Worm (Caenorhabditis elegans) whole organism, L4 larva: ENCODE measurements around the gene T03F6.9.
A peak's percentile ranks its signal among the peaks of the same experiment; 100 is the strongest.

Experiments
- F10B5.3 ChIP-seq: sonication (generic microtip); optimal IDR thresholded peaks from 2 replicates; lab custom pipeline; 2016; ENCODE audit warnings: mild to moderate bottlenecking, missing genetic modification characterization, missing compliant biosample characterization
- F26F4.8 ChIP-seq: fragments of 200-800 bp; sonication (Bioruptor generic); conservative IDR thresholded peaks from 2 replicates; pipeline ENCODE4 v1.3.6; 2022; ENCODE audit warnings: missing genetic modification characterization, missing compliant biosample characterization
- T20F7.1 ChIP-seq: fragments of 200-800 bp; sonication (Bioruptor generic); optimal IDR thresholded peaks from 2 replicates; lab custom pipeline; 2018; ENCODE audit warnings: mild to moderate bottlenecking, missing genetic modification characterization, missing compliant biosample characterization
- Y105C5A.15 ChIP-seq: fragments of 200-800 bp; sonication (Bioruptor generic); IDR thresholded peaks from 2 replicates; pipeline ENCODE4 v1.3.6; 2022; ENCODE audit warnings: missing genetic modification characterization, missing compliant biosample characterization
- Y5F2A.4 ChIP-seq: fragments of 200-800 bp; sonication (Bioruptor generic); optimal IDR thresholded peaks from 2 replicates; lab custom pipeline; 2018; ENCODE audit warnings: mild to moderate bottlenecking, missing genetic modification characterization, missing compliant biosample characterization
- Y75B8A.6 ChIP-seq: fragments of 200-800 bp; sonication (Bioruptor generic); IDR thresholded peaks from 2 replicates; pipeline ENCODE4 v1.3.6; 2022; ENCODE audit warnings: missing genetic modification reagents, missing genetic modification characterization, missing compliant biosample characterization
- aha-1 ChIP-seq: fragments of 150-350 bp; peaks from one replicate; lab custom pipeline; 2014; ENCODE audit warnings: missing biosample characterization, missing genetic modification characterization
- ama-1 ChIP-seq: fragments of 150-350 bp; optimal IDR thresholded peaks from 2 replicates; lab custom pipeline; 2014; ENCODE audit warnings: inconsistent platforms, mixed read lengths
- arid-1 ChIP-seq: fragments of 200-800 bp; sonication (Bioruptor generic); conservative IDR thresholded peaks from 2 replicates; pipeline ENCODE4 v1.3.6; 2022; ENCODE audit warnings: missing genetic modification reagents, missing genetic modification characterization, missing compliant biosample characterization
- ceh-32 ChIP-seq: sonication (generic microtip); optimal IDR thresholded peaks from 2 replicates; lab custom pipeline; 2016; ENCODE audit warnings: mild to moderate bottlenecking, missing genetic modification characterization, missing compliant biosample characterization; ENCODE audit not compliant: poor library complexity
- ceh-44 ChIP-seq: fragments of 200-800 bp; sonication (Bioruptor generic); IDR thresholded peaks from 2 replicates; pipeline ENCODE4 v1.3.6; 2022; ENCODE audit warnings: missing genetic modification reagents, missing genetic modification characterization, missing compliant biosample characterization
- ceh-82 ChIP-seq: sonication (generic microtip); optimal IDR thresholded peaks from 2 replicates; lab custom pipeline; 2017; ENCODE audit warnings: missing biosample characterization, missing genetic modification characterization
- ces-1 ChIP-seq: fragments of 150-350 bp; sonication (generic microtip); optimal IDR thresholded peaks from 4 replicates; lab custom pipeline; 2014; ENCODE audit warnings: missing biosample characterization, missing genetic modification reagents, missing genetic modification characterization
- ctbp-1 ChIP-seq: fragments of 200-800 bp; sonication (Bioruptor generic); IDR thresholded peaks from 2 replicates; pipeline ENCODE4 v1.3.6; 2022; ENCODE audit warnings: missing genetic modification reagents, missing genetic modification characterization, missing compliant biosample characterization
- daf-12 ChIP-seq: fragments of 150-350 bp; optimal IDR thresholded peaks from 2 replicates; lab custom pipeline; 2014; ENCODE audit warnings: missing biosample characterization, missing genetic modification reagents, missing genetic modification characterization
- daf-16 ChIP-seq, 3 experiments: sonication (generic microtip); optimal IDR thresholded peaks; 2 replicates each; lab custom pipeline; 2016 to 2017; ENCODE audit warnings: missing genetic modification characterization in 3 of 3, missing genetic modification reagents in 3 of 3, mild to moderate bottlenecking in 2 of 3, missing compliant biosample characterization in 2 of 3, missing biosample characterization in 1 of 3, moderate library complexity in 1 of 3
- daf-19 ChIP-seq: fragments of 200-800 bp; sonication (Bioruptor generic); conservative IDR thresholded peaks from 2 replicates; pipeline ENCODE4 v1.3.6; 2022; ENCODE audit warnings: missing genetic modification characterization, missing compliant biosample characterization
- daf-8 ChIP-seq: fragments of 200-800 bp; sonication (Bioruptor generic); IDR thresholded peaks from 2 replicates; pipeline ENCODE4 v1.3.6; 2022; ENCODE audit warnings: missing genetic modification characterization, missing compliant biosample characterization
- dmd-9 ChIP-seq: fragments of 200-800 bp; sonication (Bioruptor generic); IDR thresholded peaks from 2 replicates; pipeline ENCODE4 v1.3.6; 2022; ENCODE audit warnings: missing genetic modification reagents, missing genetic modification characterization, missing compliant biosample characterization
- dpl-1 ChIP-seq: fragments of 150-350 bp; optimal IDR thresholded peaks from 2 replicates; lab custom pipeline; 2014; ENCODE audit warnings: missing biosample characterization, missing genetic modification reagents, missing genetic modification characterization
- dve-1 ChIP-seq: sonication (generic microtip); optimal IDR thresholded peaks from 2 replicates; lab custom pipeline; 2017; ENCODE audit warnings: antibody characterized with exemption, mild to moderate bottlenecking, missing genetic modification characterization, missing compliant biosample characterization; ENCODE audit not compliant: insufficient read depth
- hif-1 ChIP-seq, 2 experiments: sonication (generic microtip); optimal IDR thresholded peaks; 2 replicates each; lab custom pipeline; 2016 to 2017; ENCODE audit warnings: missing compliant biosample characterization in 2 of 2, missing genetic modification characterization in 2 of 2, missing genetic modification reagents in 2 of 2, missing genotype in 2 of 2, mild to moderate bottlenecking in 1 of 2
- hlh-11 ChIP-seq: fragments of 200-800 bp; sonication (Bioruptor generic); optimal IDR thresholded peaks from 2 replicates; lab custom pipeline; 2018; ENCODE audit warnings: mild to moderate bottlenecking, missing genetic modification characterization, missing compliant biosample characterization
- lin-13 ChIP-seq: fragments of 150-350 bp; optimal IDR thresholded peaks from 2 replicates; lab custom pipeline; 2014; ENCODE audit warnings: missing biosample characterization, missing genetic modification reagents, missing genetic modification characterization
- lin-15B ChIP-seq: fragments of 150-350 bp; sonication (generic microtip); optimal IDR thresholded peaks from 3 replicates; lab custom pipeline; 2014; ENCODE audit warnings: missing biosample characterization, missing genetic modification characterization
- lin-38 ChIP-seq: fragments of 200-800 bp; sonication (Bioruptor generic); IDR thresholded peaks from 2 replicates; pipeline ENCODE4 v1.3.6; 2022; ENCODE audit warnings: missing genetic modification reagents, missing genetic modification characterization, missing compliant biosample characterization
- lin-39 ChIP-seq: fragments of 150-350 bp; optimal IDR thresholded peaks from 2 replicates; lab custom pipeline; 2014; ENCODE audit warnings: missing biosample characterization, missing genetic modification reagents, missing genetic modification characterization
- lir-3 ChIP-seq: sonication (generic microtip); optimal IDR thresholded peaks from 2 replicates; lab custom pipeline; 2016; ENCODE audit warnings: mild to moderate bottlenecking, missing genetic modification characterization, missing compliant biosample characterization
- madf-9 ChIP-seq: fragments of 200-800 bp; sonication (Bioruptor generic); conservative IDR thresholded peaks from 2 replicates; pipeline ENCODE4 v1.3.6; 2022; ENCODE audit warnings: missing genetic modification reagents, missing genetic modification characterization, missing compliant biosample characterization
- mdl-1 ChIP-seq, 2 experiments: fragments of 150-350 bp in 1 of 2; sonication (generic microtip) in 1 of 2; optimal IDR thresholded peaks; 2 replicates each; lab custom pipeline; 2014 to 2017; ENCODE audit warnings: missing biosample characterization in 2 of 2, missing genetic modification characterization in 2 of 2
- mep-1 ChIP-seq: fragments of 150-350 bp; sonication (generic microtip); optimal IDR thresholded peaks from 3 replicates; lab custom pipeline; 2014; ENCODE audit warnings: missing biosample characterization, missing genetic modification characterization
- nhr-11 ChIP-seq: fragments of 150-350 bp; optimal IDR thresholded peaks from 2 replicates; lab custom pipeline; 2014; ENCODE audit warnings: missing biosample characterization, missing genetic modification characterization
- nhr-25 ChIP-seq: sonication (generic microtip); optimal IDR thresholded peaks from 2 replicates; lab custom pipeline; 2017; ENCODE audit warnings: missing genetic modification characterization, mild to moderate bottlenecking, missing compliant biosample characterization, antibody characterized with exemption, moderate library complexity, borderline replicate concordance; ENCODE audit not compliant: insufficient read depth
- nhr-48 ChIP-seq: sonication (generic microtip); optimal IDR thresholded peaks from 2 replicates; lab custom pipeline; 2016; ENCODE audit warnings: mild to moderate bottlenecking, missing genetic modification characterization, missing compliant biosample characterization
- nhr-6 ChIP-seq: fragments of 150-350 bp; optimal IDR thresholded peaks from 2 replicates; lab custom pipeline; 2014; ENCODE audit warnings: missing biosample characterization, missing genetic modification characterization
- nhr-76 ChIP-seq: fragments of 150-350 bp; optimal IDR thresholded peaks from 2 replicates; lab custom pipeline; 2014; ENCODE audit warnings: missing biosample characterization, missing genetic modification characterization
- php-3 ChIP-seq: fragments of 200-800 bp; sonication (Bioruptor generic); IDR thresholded peaks from 2 replicates; pipeline ENCODE4 v1.3.6; 2022; ENCODE audit warnings: missing genetic modification reagents, missing genetic modification characterization, missing compliant biosample characterization
- pqm-1 ChIP-seq: sonication (generic microtip); optimal IDR thresholded peaks from 2 replicates; lab custom pipeline; 2017; ENCODE audit warnings: missing biosample characterization, missing genetic modification characterization
- saeg-2 ChIP-seq: fragments of 200-800 bp; sonication (Bioruptor generic); IDR thresholded peaks from 2 replicates; pipeline ENCODE4 v1.3.6; 2022; ENCODE audit warnings: missing genetic modification reagents, missing genetic modification characterization, missing compliant biosample characterization
- skn-1 ChIP-seq: fragments of 150-350 bp; optimal IDR thresholded peaks from 2 replicates; lab custom pipeline; 2014; ENCODE audit warnings: missing biosample characterization, missing genetic modification characterization
- snpc-4 ChIP-seq: fragments of 150-350 bp; optimal IDR thresholded peaks from 2 replicates; lab custom pipeline; 2014; ENCODE audit warnings: missing biosample characterization, missing genetic modification characterization
- spr-1 ChIP-seq: sonication (generic microtip); optimal IDR thresholded peaks from 2 replicates; lab custom pipeline; 2016; ENCODE audit warnings: mild to moderate bottlenecking, missing genetic modification characterization, missing compliant biosample characterization
- tag-97 ChIP-seq: fragments of 200-800 bp; sonication (Bioruptor generic); IDR thresholded peaks from 2 replicates; pipeline ENCODE4 v1.3.6; 2022; ENCODE audit warnings: missing genetic modification characterization, missing compliant biosample characterization
- tra-1 ChIP-seq: fragments of 200-800 bp; sonication (Bioruptor generic); IDR thresholded peaks from 2 replicates; pipeline ENCODE4 v1.3.6; 2022; ENCODE audit warnings: missing genetic modification reagents, missing genetic modification characterization, missing compliant biosample characterization
- unc-130 ChIP-seq: sonication (generic microtip); optimal IDR thresholded peaks from 2 replicates; lab custom pipeline; 2016; ENCODE audit warnings: missing genetic modification reagents, missing genetic modification characterization, missing compliant biosample characterization
- unc-39 ChIP-seq: sonication (generic microtip); optimal IDR thresholded peaks from 2 replicates; lab custom pipeline; 2017; ENCODE audit warnings: missing biosample characterization, missing genetic modification characterization
- zfp-2 ChIP-seq: sonication (generic microtip); optimal IDR thresholded peaks from 2 replicates; lab custom pipeline; 2016; ENCODE audit warnings: mild to moderate bottlenecking, missing genetic modification characterization, missing compliant biosample characterization
- zip-2 ChIP-seq: fragments of 150-350 bp; optimal IDR thresholded peaks from 2 replicates; lab custom pipeline; 2014; ENCODE audit warnings: missing biosample characterization, missing genetic modification characterization

Gene T03F6.9

ce11 chrIII:13346785-13347184 lies 24.1 kb downstream of the T03F6.9 start, which contains the start of gene mtm-6:
Gene mtm-6 (plus strand): TSS chrIII:13347085.
- peak; percentile 44 for TF ChIP-seq mep-1 (tag; lab: Kevin White, UChicago)
- TF ChIP-seq hlh-11 (tag; lab: Kevin White, UChicago), result peak; percentile 25
- TF ChIP-seq daf-8 (GFP tag; lab: Robert Waterston, UW), result no peak
- no peak for TF ChIP-seq ceh-82 (tag; lab: Kevin White, UChicago)
- TF ChIP-seq F10B5.3 (tag; lab: Kevin White, UChicago), result no peak
- TF ChIP-seq tra-1 (GFP tag; lab: Robert Waterston, UW), result 0 out of 2 replicates have a peak, but pooled peaks have one; percentile 24
- TF ChIP-seq Y5F2A.4 (GFP tag; lab: Kevin White, UChicago), result no peak
- TF ChIP-seq php-3 (GFP tag; lab: Robert Waterston, UW), result 0 out of 2 replicates have a peak, but pooled peaks have one; percentile 11
- TF ChIP-seq nhr-6 (tag; lab: Kevin White, UChicago), result no peak
- peak; percentile 17 for TF ChIP-seq dve-1
- no peak for TF ChIP-seq lir-3 (tag; lab: Kevin White, UChicago)
- TF ChIP-seq nhr-25 (tag; lab: Kevin White, UChicago), result no peak
- no peak for TF ChIP-seq pqm-1 (tag; lab: Kevin White, UChicago)
- TF ChIP-seq daf-16 (GFP tag; optimal IDR thresholded peaks at IDR 0.05; lab: Kevin White, UChicago), result no peak
- no peak for TF ChIP-seq daf-16 (tag; optimal IDR thresholded peaks at IDR 0.05; lab: Kevin White, UChicago)
- no peak for TF ChIP-seq aha-1
- no peak for TF ChIP-seq spr-1 (tag; lab: Kevin White, UChicago)

- TF ChIP-seq lin-38 (peak; percentile 18; the same call in 1 of the 2 replicates), lin-39 (no peak), dmd-9 (GFP tag; lab: Robert Waterston, UW) (no peak), snpc-4 (tag; lab: Kevin White, UChicago) (no peak), unc-39 (tag; lab: Kevin White, UChicago) (no peak), nhr-11 (tag; lab: Kevin White, UChicago) (peak; percentile 77), daf-12 (tag; lab: Kevin White, UChicago) (no peak), ama-1 (no peak), Y105C5A.15 (GFP tag; lab: Robert Waterston, UW) (no peak), ceh-32 (tag; lab: Kevin White, UChicago) (no peak), ceh-44 (GFP tag; lab: Robert Waterston, UW) (no peak), T20F7.1 (no peak), unc-130 (no peak), F10B5.3 (tag; lab: Kevin White, UChicago) (no peak), zip-2 (tag; lab: Kevin White, UChicago) (no peak), hif-1 (tag; optimal IDR thresholded peaks at IDR 0.05; lab: Kevin White, UChicago) (no peak), mdl-1 (tag; optimal IDR thresholded peaks at IDR 0.05; lab: Kevin White, UChicago) (no peak), dve-1 (peak; percentile 73), zfp-2 (tag; lab: Kevin White, UChicago) (no peak), arid-1 (no peak), daf-16 (GFP tag; optimal IDR thresholded peaks at IDR 0.05; lab: Kevin White, UChicago) (no peak), daf-16 (tag; optimal IDR thresholded peaks at IDR 0.05; lab: Kevin White, UChicago) (peak; percentile 62), hlh-11 (tag; lab: Kevin White, UChicago) (peak; percentile 40), daf-19 (GFP tag; lab: Robert Waterston, UW) (no peak), saeg-2 (no peak), dpl-1 (GFP tag; lab: Kevin White, UChicago) (peak; percentile 37), lin-15B (tag; lab: Kevin White, UChicago) (no peak), nhr-76 (tag; lab: Kevin White, UChicago) (no peak), ces-1 (GFP tag; lab: Kevin White, UChicago) (no peak), spr-1 (tag; lab: Kevin White, UChicago) (no peak), ctbp-1 (GFP tag; lab: Robert Waterston, UW) (no peak), lin-13 (GFP tag; lab: Kevin White, UChicago) (no peak), Y75B8A.6 (no peak), skn-1 (tag; lab: Kevin White, UChicago) (no peak), madf-9 (GFP tag; lab: Robert Waterston, UW) (no peak), nhr-48 (tag; lab: Kevin White, UChicago) (no peak), tag-97 (no peak), F26F4.8 (GFP tag; lab: Robert Waterston, UW) (no peak)
Observed at ce11 chrIII:13344538-13345136, 26.2 kb downstream of the T03F6.9 start, which contains the start of gene acaa-2. Gene acaa-2 (plus strand): TSS chrIII:13344937.
